Fruit fly (Drosophila melanogaster): Measurements from ENCODE around the gene CG13995.

The CG13995 gene

dm6 chr2L:6035155-6035554 lies 18.9 kb upstream of the CG13995 start:
- TF ChIP-seq fru (GFP tag; optimal IDR thresholded peaks at IDR 0.05) (no peak), Myc (optimal IDR thresholded peaks at IDR 0.05) (no peak), usp (GFP tag; optimal IDR thresholded peaks at IDR 0.05) (no peak), Jra (GFP tag; optimal IDR thresholded peaks at IDR 0.05) (no peak), dsf (GFP tag; optimal IDR thresholded peaks at IDR 0.05; ENCODE audit: borderline replicate concordance) (no peak)

dm6 chr2L:6036710-6037109 lies 17.4 kb upstream of the CG13995 start, which contains the start of gene mtm:
mtm (minus strand) TSS chr2L:6037015.
- TF ChIP-seq Myc (optimal IDR thresholded peaks at IDR 0.05) (peak; percentile 59), OdsH (GFP tag; optimal IDR thresholded peaks at IDR 0.05) (no peak)

- TF ChIP-seq CG9705 (GFP tag; optimal IDR thresholded peaks at IDR 0.05) (peak; percentile 36), brk (GFP tag; optimal IDR thresholded peaks at IDR 0.05) (no peak), OdsH (GFP tag; optimal IDR thresholded peaks at IDR 0.05) (peak; percentile 77), fru (GFP tag; optimal IDR thresholded peaks at IDR 0.05) (no peak), psq (GFP tag; optimal IDR thresholded peaks at IDR 0.05) (peak; percentile 59), tai (GFP tag; optimal IDR thresholded peaks at IDR 0.05) (no peak), Sp1 (GFP tag; optimal IDR thresholded peaks at IDR 0.05) (peak; percentile 63), sv (GFP tag; optimal IDR thresholded peaks at IDR 0.05) (peak; percentile 48), dmrt93B (GFP tag; optimal IDR thresholded peaks at IDR 0.05) (no peak), Dfd (GFP tag; optimal IDR thresholded peaks at IDR 0.05) (no peak), ey (GFP tag; optimal IDR thresholded peaks at IDR 0.05) (peak; percentile 76), GATAd (GFP tag; optimal IDR thresholded peaks at IDR 0.05) (peak; percentile 65), Hr83 (GFP tag; optimal IDR thresholded peaks at IDR 0.05; ENCODE audit: poor library complexity, severe bottlenecking) (peak; percentile 15), HLH106 (tag; optimal IDR thresholded peaks at IDR 0.05) (peak; percentile 64), CG32264 (GFP tag; optimal IDR thresholded peaks at IDR 0.05) (peak; percentile 18), h (GFP tag; optimal IDR thresholded peaks at IDR 0.05) (peak; percentile 83), jim (GFP tag; optimal IDR thresholded peaks at IDR 0.05) (no peak), foxo (GFP tag; optimal IDR thresholded peaks at IDR 0.05) (peak in 1 of 2 experiments; percentile 86), rgr (GFP tag; optimal IDR thresholded peaks at IDR 0.05) (peak; percentile 79), Rel (GFP tag; optimal IDR thresholded peaks at IDR 0.05) (no peak), Rel (tag; optimal IDR thresholded peaks at IDR 0.05) (peak; percentile 39)
These were observed 16.3 kb upstream of the CG13995 start, which contains the start of the genes CG9117 and CG31643 for dm6 chr2L:6037830-6038229. CG9117 (minus strand) TSS chr2L:6037902. CG31643 (plus strand) TSS chr2L:6038117.

- TF ChIP-seq Abd-B (GFP tag; optimal IDR thresholded peaks at IDR 0.05) (no peak), pan (optimal IDR thresholded peaks at IDR 0.05) (no peak), CG32264 (GFP tag; optimal IDR thresholded peaks at IDR 0.05) (no peak), CrebA (GFP tag; optimal IDR thresholded peaks at IDR 0.05; ENCODE audit: borderline replicate concordance) (no peak), Hr83 (GFP tag; optimal IDR thresholded peaks at IDR 0.05; ENCODE audit: poor library complexity, severe bottlenecking) (no peak), Mio (GFP tag; optimal IDR thresholded peaks at IDR 0.05) (no peak), Rel (GFP tag; optimal IDR thresholded peaks at IDR 0.05) (no peak), Rel (tag; optimal IDR thresholded peaks at IDR 0.05) (no peak), dl (GFP tag; optimal IDR thresholded peaks at IDR 0.05; ENCODE audit: insufficient read depth in 1 of 2, partially characterized antibody in 2 of 2) (no peak), Dif (GFP tag; optimal IDR thresholded peaks at IDR 0.05; ENCODE audit: partially characterized antibody) (no peak), Hnf4 (GFP tag; optimal IDR thresholded peaks at IDR 0.05) (no peak)
These were observed 8.6 kb upstream of the CG13995 start for dm6 chr2L:6045484-6045883.

- TF ChIP-seq sv (GFP tag; optimal IDR thresholded peaks at IDR 0.05) (peak; percentile 19), Mio (GFP tag; optimal IDR thresholded peaks at IDR 0.05) (no peak), N (GFP tag; optimal IDR thresholded peaks at IDR 0.05) (no peak), usp (GFP tag; optimal IDR thresholded peaks at IDR 0.05) (no peak), sage (GFP tag; optimal IDR thresholded peaks at IDR 0.05) (no peak), h (GFP tag; optimal IDR thresholded peaks at IDR 0.05) (peak; percentile 76), jim (GFP tag; optimal IDR thresholded peaks at IDR 0.05) (no peak), dsf (GFP tag; optimal IDR thresholded peaks at IDR 0.05; ENCODE audit: borderline replicate concordance) (no peak), Dif (GFP tag; optimal IDR thresholded peaks at IDR 0.05; ENCODE audit: partially characterized antibody) (no peak), Rel (GFP tag; optimal IDR thresholded peaks at IDR 0.05) (no peak), Rel (tag; optimal IDR thresholded peaks at IDR 0.05) (peak; percentile 88), Vsx2 (GFP tag; optimal IDR thresholded peaks at IDR 0.05; ENCODE audit: partially characterized antibody) (no peak), pan (optimal IDR thresholded peaks at IDR 0.05) (no peak), GATAd (GFP tag; optimal IDR thresholded peaks at IDR 0.05) (no peak), Sp1 (GFP tag; optimal IDR thresholded peaks at IDR 0.05) (peak; percentile 70), OdsH (GFP tag; optimal IDR thresholded peaks at IDR 0.05) (peak; percentile 65), HLH106 (tag; optimal IDR thresholded peaks at IDR 0.05) (peak; percentile 66), CG9705 (GFP tag; optimal IDR thresholded peaks at IDR 0.05) (peak; percentile 54), rgr (GFP tag; optimal IDR thresholded peaks at IDR 0.05) (peak; percentile 68), CrebA (GFP tag; optimal IDR thresholded peaks at IDR 0.05; ENCODE audit: borderline replicate concordance) (no peak), woc (GFP tag; optimal IDR thresholded peaks at IDR 0.05) (peak; percentile 54), CG32264 (GFP tag; optimal IDR thresholded peaks at IDR 0.05) (peak; percentile 52), tai (GFP tag; optimal IDR thresholded peaks at IDR 0.05) (no peak), lola (GFP tag; optimal IDR thresholded peaks at IDR 0.05) (no peak), br (GFP tag; optimal IDR thresholded peaks at IDR 0.05) (peak; percentile 82), brk (GFP tag; optimal IDR thresholded peaks at IDR 0.05) (no peak), fru (GFP tag; optimal IDR thresholded peaks at IDR 0.05) (peak; percentile 80)
These were observed 8.0 kb upstream of the CG13995 start, which contains the start of gene Pfas for dm6 chr2L:6045972-6046718. Pfas (minus strand) TSS chr2L:6046050.

Data from whole organism, wandering third instar larva.